Fruit fly (Drosophila melanogaster) whole organism, wandering third instar larva: Measurements from ENCODE around the gene CycJ.
A peak's percentile ranks its signal among the peaks of the same experiment; 100 is the strongest.

Source experiments
- Abd-B ChIP-seq: fragments of >200 bp; optimal IDR thresholded peaks from 2 replicates; lab custom pipeline; 2017; ENCODE audit warnings: missing biosample characterization, missing genetic modification characterization
- CG32264 ChIP-seq: fragments of 200-800 bp; sonication (Bioruptor generic); optimal IDR thresholded peaks from 2 replicates; lab custom pipeline; 2016; ENCODE audit warnings: missing biosample characterization, missing genetic modification characterization
- CG9705 ChIP-seq: fragments of 200-800 bp; sonication (Bioruptor generic); optimal IDR thresholded peaks from 2 replicates; lab custom pipeline; 2018; ENCODE audit warnings: missing biosample characterization, mild to moderate bottlenecking, missing genetic modification characterization
- CrebA ChIP-seq: fragments of 200-800 bp; sonication (Bioruptor generic); optimal IDR thresholded peaks from 2 replicates; lab custom pipeline; 2016; ENCODE audit warnings: missing biosample characterization, mild to moderate bottlenecking, missing genetic modification characterization, borderline replicate concordance
- Dfd ChIP-seq: fragments of >200 bp; optimal IDR thresholded peaks from 2 replicates; lab custom pipeline; 2017; ENCODE audit warnings: missing biosample characterization, missing genetic modification characterization
- Dif ChIP-seq: fragments of 200-275, 200-300 bp; sonication (Bioruptor generic); optimal IDR thresholded peaks from 2 replicates; lab custom pipeline; 2018; ENCODE audit warnings: missing biosample characterization, missing genetic modification characterization; ENCODE audit not compliant: partially characterized antibody
- GATAd ChIP-seq: sonication (Bioruptor generic); optimal IDR thresholded peaks from 2 replicates; lab custom pipeline; 2016; ENCODE audit warnings: missing biosample characterization, missing genetic modification characterization
- Hnf4 ChIP-seq: fragments of 200-800 bp; sonication (Bioruptor generic); optimal IDR thresholded peaks from 2 replicates; lab custom pipeline; 2016; ENCODE audit warnings: missing biosample characterization, mild to moderate bottlenecking, missing genetic modification characterization
- Hr78 ChIP-seq: fragments of >200 bp; optimal IDR thresholded peaks from 2 replicates; lab custom pipeline; 2017; ENCODE audit warnings: missing biosample characterization, missing genetic modification characterization
- Hr83 ChIP-seq: fragments of 200-300 bp; sonication (Bioruptor generic); optimal IDR thresholded peaks from 2 replicates; lab custom pipeline; 2016; ENCODE audit warnings: missing biosample characterization, mild to moderate bottlenecking, missing genetic modification characterization, moderate library complexity; ENCODE audit not compliant: poor library complexity, severe bottlenecking
- Jra ChIP-seq: sonication (Bioruptor generic); optimal IDR thresholded peaks from 2 replicates; lab custom pipeline; 2016; ENCODE audit warnings: missing biosample characterization, missing genetic modification characterization
- Mio ChIP-seq: sonication (Bioruptor generic); optimal IDR thresholded peaks from 2 replicates; lab custom pipeline; 2016; ENCODE audit warnings: missing biosample characterization, missing genetic modification characterization
- Myc ChIP-seq: fragments of >200 bp; optimal IDR thresholded peaks from 2 replicates; lab custom pipeline; 2017
- N ChIP-seq: fragments of >200 bp; optimal IDR thresholded peaks from 2 replicates; lab custom pipeline; 2018; ENCODE audit warnings: missing biosample characterization, missing external identifiers, missing genetic modification characterization
- OdsH ChIP-seq: fragments of 200-800 bp; sonication (Bioruptor generic); optimal IDR thresholded peaks from 2 replicates; lab custom pipeline; 2016; ENCODE audit warnings: missing biosample characterization, mild to moderate bottlenecking, missing genetic modification characterization
- Rel ChIP-seq, 2 experiments: fragments of 200-800 bp; sonication (Bioruptor generic) in 1 of 2; optimal IDR thresholded peaks; 2 replicates in 1 of 2; 3 replicates in 1 of 2; lab custom pipeline; 2016 to 2019; ENCODE audit warnings: mild to moderate bottlenecking in 2 of 2, missing biosample characterization in 2 of 2, missing genetic modification characterization in 2 of 2, moderate library complexity in 1 of 2
- Sp1 ChIP-seq: fragments of 200-800 bp; sonication (Bioruptor generic); optimal IDR thresholded peaks from 3 replicates; lab custom pipeline; 2019; ENCODE audit warnings: missing biosample characterization, mild to moderate bottlenecking, missing genetic modification characterization, moderate library complexity
- Vsx2 ChIP-seq: fragments of 200-300, 225-300 bp; sonication (Bioruptor generic); optimal IDR thresholded peaks from 2 replicates; lab custom pipeline; 2018; ENCODE audit warnings: missing biosample characterization, missing genetic modification characterization; ENCODE audit not compliant: partially characterized antibody
- br ChIP-seq: fragments of 200-800 bp; sonication (Bioruptor generic); optimal IDR thresholded peaks from 2 replicates; lab custom pipeline; 2016; ENCODE audit warnings: missing biosample characterization, missing genetic modification characterization
- brk ChIP-seq: fragments of 200-800 bp; sonication (Bioruptor generic); optimal IDR thresholded peaks from 2 replicates; lab custom pipeline; 2016; ENCODE audit warnings: missing biosample characterization, mild to moderate bottlenecking, missing genetic modification characterization
- dl ChIP-seq, 2 experiments: fragments of 175-275, 200-275 bp in 1 of 2; fragments of 200-275 bp in 1 of 2; sonication (Bioruptor generic); optimal IDR thresholded peaks; lab custom pipeline; 2018; ENCODE audit warnings: mild to moderate bottlenecking in 2 of 2, missing biosample characterization in 2 of 2, missing genetic modification characterization in 2 of 2, moderate library complexity in 2 of 2; ENCODE audit not compliant: partially characterized antibody in 2 of 2, insufficient read depth in 1 of 2
- dmrt93B ChIP-seq: fragments of 200-800 bp; sonication (Bioruptor generic); optimal IDR thresholded peaks from 2 replicates; lab custom pipeline; 2018; ENCODE audit warnings: missing biosample characterization, mild to moderate bottlenecking, missing genetic modification characterization
- dsf ChIP-seq: sonication (Bioruptor generic); optimal IDR thresholded peaks from 2 replicates; lab custom pipeline; 2016; ENCODE audit warnings: missing biosample characterization, missing genetic modification characterization, borderline replicate concordance
- ey ChIP-seq: fragments of 200-800 bp; sonication (Bioruptor generic); optimal IDR thresholded peaks from 2 replicates; lab custom pipeline; 2016; ENCODE audit warnings: missing biosample characterization, missing genetic modification characterization
- foxo ChIP-seq, 2 experiments: fragments of 200-800 bp; sonication (Bioruptor generic); optimal IDR thresholded peaks; 2 replicates in 1 of 2; 3 replicates in 1 of 2; lab custom pipeline; 2016 to 2017; ENCODE audit warnings: missing biosample characterization in 2 of 2, missing genetic modification characterization in 2 of 2
- fru ChIP-seq: fragments of 200-800 bp; sonication (Bioruptor generic); optimal IDR thresholded peaks from 3 replicates; lab custom pipeline; 2016; ENCODE audit warnings: missing biosample characterization, mild to moderate bottlenecking, missing genetic modification characterization
- h ChIP-seq: fragments of 200-800 bp; sonication (Bioruptor generic); optimal IDR thresholded peaks from 3 replicates; lab custom pipeline; 2016; ENCODE audit warnings: missing biosample characterization, mild to moderate bottlenecking, missing genetic modification characterization
- jim ChIP-seq: fragments of 175-275, 200-325 bp; sonication (Bioruptor generic); optimal IDR thresholded peaks from 2 replicates; lab custom pipeline; 2016; ENCODE audit warnings: missing biosample characterization, mild to moderate bottlenecking, missing genetic modification characterization
- lola ChIP-seq: fragments of >200 bp; optimal IDR thresholded peaks from 2 replicates; lab custom pipeline; 2017; ENCODE audit warnings: missing biosample characterization, missing genetic modification characterization
- pan ChIP-seq: fragments of >200 bp; optimal IDR thresholded peaks from 2 replicates; lab custom pipeline; 2017
- psq ChIP-seq: fragments of 200-800 bp; sonication (Bioruptor generic); optimal IDR thresholded peaks from 3 replicates; lab custom pipeline; 2017; ENCODE audit warnings: missing biosample characterization, mild to moderate bottlenecking, missing genetic modification characterization, moderate library complexity
- rgr ChIP-seq: fragments of 200-800 bp; sonication (Bioruptor generic); optimal IDR thresholded peaks from 3 replicates; lab custom pipeline; 2016; ENCODE audit warnings: missing biosample characterization, mild to moderate bottlenecking, missing genetic modification characterization
- sage ChIP-seq: fragments of 200-800 bp; sonication (Bioruptor generic); optimal IDR thresholded peaks from 2 replicates; lab custom pipeline; 2016; ENCODE audit warnings: missing biosample characterization, mild to moderate bottlenecking, missing genetic modification characterization
- sv ChIP-seq: fragments of 200-800 bp; sonication (Bioruptor generic); optimal IDR thresholded peaks from 3 replicates; lab custom pipeline; 2016; ENCODE audit warnings: missing biosample characterization, missing genetic modification characterization
- tai ChIP-seq: sonication (Bioruptor generic); optimal IDR thresholded peaks from 2 replicates; lab custom pipeline; 2016; ENCODE audit warnings: missing biosample characterization, missing genetic modification characterization
- usp ChIP-seq: fragments of >200 bp; optimal IDR thresholded peaks from 2 replicates; lab custom pipeline; 2017; ENCODE audit warnings: missing biosample characterization, missing genetic modification characterization
- woc ChIP-seq: sonication (Bioruptor generic); optimal IDR thresholded peaks from 2 replicates; lab custom pipeline; 2016; ENCODE audit warnings: missing biosample characterization, mild to moderate bottlenecking, missing genetic modification characterization

CycJ gene

DNA sequence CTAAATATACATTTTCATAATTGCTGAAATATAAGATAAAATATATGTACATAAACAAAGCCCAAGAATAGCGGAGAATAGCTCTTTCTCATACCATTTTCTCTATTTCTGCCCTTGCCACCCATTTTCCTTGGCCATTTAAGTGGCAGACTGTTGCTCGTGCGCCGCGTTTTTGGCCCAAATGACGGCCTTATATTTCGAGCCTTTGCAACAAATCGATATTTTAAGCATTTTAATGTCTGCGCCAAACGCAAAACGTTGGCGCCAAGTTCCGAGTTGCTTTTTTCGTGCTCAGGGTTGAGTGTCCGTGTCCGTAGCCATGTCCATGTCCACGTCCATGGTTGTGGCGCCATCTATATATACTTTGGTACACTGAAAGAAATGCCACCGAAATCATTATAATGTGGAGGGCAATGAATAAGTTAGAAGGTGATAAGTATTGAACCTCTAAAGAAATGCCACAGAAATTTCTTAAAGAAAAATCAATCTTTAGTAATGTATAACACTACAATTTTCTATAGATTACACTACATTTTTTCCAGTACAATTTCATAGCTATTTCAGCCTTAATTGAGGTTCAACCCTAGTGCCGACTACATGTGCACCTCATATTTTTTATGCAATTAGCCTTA lies 26.0 kb downstream of the CycJ start:
- TF ChIP-seq CG32264 (GFP tag; lab: Kevin White, UChicago), result no peak
- no peak for TF ChIP-seq ey
- TF ChIP-seq Hr83 (GFP tag; lab: Kevin White, UChicago), result no peak
- no peak for TF ChIP-seq Vsx2 (GFP tag; lab: Kevin White, UChicago)
- TF ChIP-seq lola (GFP tag; lab: Kevin White, UChicago), result no peak
- no peak for TF ChIP-seq br (GFP tag; lab: Kevin White, UChicago)
- TF ChIP-seq fru (GFP tag; lab: Kevin White, UChicago), result no peak

DNA sequence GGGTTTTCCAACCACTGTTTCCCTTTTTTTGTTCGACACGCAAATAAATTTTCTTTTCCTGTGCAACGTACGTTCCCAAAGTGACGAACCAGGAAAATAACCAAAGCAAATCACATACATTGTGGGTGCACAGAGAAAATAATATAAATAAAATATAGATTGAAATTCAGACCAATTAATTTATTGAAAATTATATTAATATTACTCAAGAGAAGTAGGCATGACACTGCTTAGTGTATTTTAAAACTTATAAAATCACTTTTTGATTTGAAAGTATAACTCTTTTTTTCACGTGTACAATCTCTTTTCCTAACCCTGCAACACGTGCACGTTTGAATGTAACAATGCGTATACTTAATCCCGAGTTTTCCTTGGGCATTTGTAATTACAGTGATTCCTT lies 30.4 kb downstream of the CycJ start:
- no peak for TF ChIP-seq fru (GFP tag; lab: Kevin White, UChicago)
- TF ChIP-seq ey, result no peak
- TF ChIP-seq Sp1 (GFP tag; lab: Kevin White, UChicago), result no peak
- TF ChIP-seq h (GFP tag; lab: Kevin White, UChicago), result no peak
- no peak for TF ChIP-seq Myc (lab: Kevin White, UChicago)
- no peak for TF ChIP-seq woc (GFP tag; lab: Kevin White, UChicago)
- TF ChIP-seq dsf (GFP tag; lab: Kevin White, UChicago), result no peak
- TF ChIP-seq foxo (GFP tag; optimal IDR thresholded peaks at IDR 0.05; lab: Kevin White, UChicago), result no peak
- TF ChIP-seq Hr83 (GFP tag; lab: Kevin White, UChicago), result no peak
- no peak for TF ChIP-seq Vsx2 (GFP tag; lab: Kevin White, UChicago)
- TF ChIP-seq br (GFP tag; lab: Kevin White, UChicago), result no peak

- TF ChIP-seq OdsH (GFP tag; lab: Kevin White, UChicago), result no peak
- TF ChIP-seq woc (GFP tag; lab: Kevin White, UChicago), result no peak
- TF ChIP-seq usp (GFP tag; lab: Kevin White, UChicago), result no peak
Measured at dm6 chr3L:3503248-3503647, 37.0 kb downstream of the CycJ start.

DNA sequence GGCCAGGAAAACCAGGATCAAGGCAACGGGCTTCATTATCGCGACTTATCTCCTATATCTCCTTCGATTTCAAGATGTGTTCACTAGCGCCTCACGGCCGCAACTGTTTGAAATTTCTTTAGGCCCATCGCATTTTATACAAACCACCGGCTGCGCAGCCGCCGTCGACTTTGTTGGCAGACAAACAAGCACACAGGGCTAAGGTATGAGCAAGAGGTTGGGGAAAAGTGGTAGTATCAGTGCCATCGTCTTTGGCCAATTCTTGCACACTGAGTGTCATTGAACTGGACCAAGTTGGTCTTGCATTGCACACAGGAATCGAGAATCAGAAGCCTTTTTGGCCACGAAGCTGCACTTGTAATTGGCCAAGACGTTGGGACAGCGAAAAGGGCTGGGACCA lies 46.3 kb downstream of the CycJ start, which contains the start of gene ImpE2:
ImpE2 (minus strand) TSS at position 115 of the 400 bp plus-strand sequence.
- TF ChIP-seq psq (GFP tag; lab: Kevin White, UChicago), result no peak
- TF ChIP-seq Dif (GFP tag; lab: Kevin White, UChicago), result peak; percentile 1
- no peak for TF ChIP-seq br (GFP tag; lab: Kevin White, UChicago)
- TF ChIP-seq dsf (GFP tag; lab: Kevin White, UChicago), result no peak
- TF ChIP-seq rgr, result no peak
- peak; percentile 44 for TF ChIP-seq Vsx2 (GFP tag; lab: Kevin White, UChicago)
- no peak for TF ChIP-seq jim (GFP tag; lab: Kevin White, UChicago)
- TF ChIP-seq, all 38 proteins: peak for 2

DNA sequence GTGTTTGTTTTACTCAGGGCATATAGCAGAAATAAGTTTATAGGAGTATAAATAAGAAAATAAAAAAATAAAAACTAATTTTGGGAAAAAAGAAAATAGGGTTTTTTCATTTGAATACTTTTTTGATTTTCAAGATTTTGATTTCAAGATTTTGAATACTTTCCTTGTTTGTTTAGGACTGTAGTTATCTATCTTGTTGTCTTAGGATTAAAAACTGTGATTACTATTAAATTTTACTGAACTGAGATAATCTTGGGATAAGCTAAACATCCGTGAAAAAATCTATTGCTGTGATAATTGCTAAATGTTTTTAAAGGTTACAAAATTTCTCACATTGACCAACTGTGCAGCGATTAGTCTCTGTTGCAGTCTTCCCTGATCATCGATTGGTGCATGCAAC lies 46.8 kb downstream of the CycJ start:
- TF ChIP-seq br (GFP tag; lab: Kevin White, UChicago) (no peak), Mio (no peak), Rel (GFP tag; optimal IDR thresholded peaks at IDR 0.05; lab: Kevin White, UChicago) (no peak), Rel (tag; optimal IDR thresholded peaks at IDR 0.05; lab: Kevin White, UChicago) (no peak), rgr (peak; percentile 23), sv (GFP tag; lab: Kevin White, UChicago) (no peak), ey (peak; percentile 30), CG32264 (GFP tag; lab: Kevin White, UChicago) (no peak), CG9705 (no peak), N (GFP tag; lab: Kevin White, UChicago) (no peak), foxo (GFP tag; optimal IDR thresholded peaks at IDR 0.05; lab: Kevin White, UChicago) (peak in 1 of 2 experiments; percentile 62), usp (GFP tag; lab: Kevin White, UChicago) (no peak), woc (GFP tag; lab: Kevin White, UChicago) (peak; percentile 20), Hr78 (no peak), GATAd (GFP tag; lab: Kevin White, UChicago) (no peak), Myc (lab: Kevin White, UChicago) (no peak), dmrt93B (GFP tag; lab: Kevin White, UChicago) (peak; percentile 34), sage (no peak), Hr83 (GFP tag; lab: Kevin White, UChicago) (no peak), dl (GFP tag; optimal IDR thresholded peaks at IDR 0.05; lab: Kevin White, UChicago; ENCODE audit: insufficient read depth in 1 of 2, partially characterized antibody in 2 of 2) (no peak), fru (GFP tag; lab: Kevin White, UChicago) (peak; percentile 65), psq (GFP tag; lab: Kevin White, UChicago) (peak; percentile 48), Jra (GFP tag; lab: Kevin White, UChicago) (no peak), Dfd (GFP tag; lab: Kevin White, UChicago) (no peak), pan (lab: Kevin White, UChicago) (no peak), tai (no peak), CrebA (GFP tag; lab: Kevin White, UChicago) (no peak), brk (GFP tag; lab: Kevin White, UChicago) (no peak), Hnf4 (GFP tag; lab: Kevin White, UChicago) (no peak), dsf (GFP tag; lab: Kevin White, UChicago) (no peak), Abd-B (no peak)
